Fruit fly (Drosophila melanogaster): ENCODE data around the gene Acbp5.
A peak's percentile ranks its signal among the peaks of the same experiment; 100 is the strongest.

dm6 chr3L:8823730-8824374, 35.5 kb upstream of the Acbp5 start:
- no peak for TF ChIP-seq Hr96 (GFP tag; optimal IDR thresholded peaks at IDR 0.05)
- TF ChIP-seq CG11617 (GFP tag; optimal IDR thresholded peaks at IDR 0.05), result no peak
- no peak for TF ChIP-seq Mnt (GFP tag; optimal IDR thresholded peaks at IDR 0.05)
- no peak for TF ChIP-seq tj (GFP tag; optimal IDR thresholded peaks at IDR 0.05)
- TF ChIP-seq toe (GFP tag; optimal IDR thresholded peaks at IDR 0.05), result no peak
- TF ChIP-seq kay (GFP tag; ENCODE audit: borderline replicate concordance), result no peak
- TF ChIP-seq CG14711 (tag; optimal IDR thresholded peaks at IDR 0.05), result no peak
- no peak for TF ChIP-seq bab1 (GFP tag; optimal IDR thresholded peaks at IDR 0.05)
- no peak for TF ChIP-seq cic (GFP tag; optimal IDR thresholded peaks at IDR 0.05)
- no peak for TF ChIP-seq pad (GFP tag; optimal IDR thresholded peaks at IDR 0.05)
- no peak for TF ChIP-seq CG12768 (GFP tag; optimal IDR thresholded peaks at IDR 0.05)
- no peak for TF ChIP-seq CG7101 (tag; optimal IDR thresholded peaks at IDR 0.05)
- TF ChIP-seq CG1620 (GFP tag; optimal IDR thresholded peaks at IDR 0.05), result no peak
- peak; percentile 28 for TF ChIP-seq CG7045 (GFP tag; optimal IDR thresholded peaks at IDR 0.05)

All from whole organism, adult.